Worm (Caenorhabditis elegans): ENCODE data around the gene C05C12.1.

Gene C05C12.1

ce11 chrIV:11248031-11248631 lies 5.7 kb upstream of the C05C12.1 start, which contains the start of gene C05C12.4:
C05C12.4 (minus strand) TSS chrIV:11248081.
- TF ChIP-seq pha-4 (tag; optimal IDR thresholded peaks at IDR 0.05) (peak; percentile 4), zfh-2 (GFP tag; conservative IDR thresholded peaks at IDR 0.05) (no peak), nhr-80 (tag; optimal IDR thresholded peaks at IDR 0.05) (peak; percentile 35), let-607 (tag; optimal IDR thresholded peaks at IDR 0.05) (peak in 1 of 2 experiments; percentile 20), aptf-2 (GFP tag; conservative IDR thresholded peaks at IDR 0.05) (no peak)

ce11 chrIV:11257476-11257875 lies 3.7 kb downstream of the C05C12.1 start:
- TF ChIP-seq nhr-80 (tag; optimal IDR thresholded peaks at IDR 0.05) = peak; percentile 95
- TF ChIP-seq ZK185.1 (tag; optimal IDR thresholded peaks at IDR 0.05; ENCODE audit: poor library complexity, severe bottlenecking) = no peak
- TF ChIP-seq ets-4 (GFP tag; optimal IDR thresholded peaks at IDR 0.05) = peak; percentile 56
- peak; percentile 57 for TF ChIP-seq dox-1 (GFP tag; IDR thresholded peaks at IDR 0.05)

ce11 chrIV:11259485-11259972 lies 5.7 kb downstream of the C05C12.1 start, which contains the start of gene gtl-1:
gtl-1 (minus strand) TSS chrIV:11259535.
- TF ChIP-seq nhr-80 (tag; optimal IDR thresholded peaks at IDR 0.05) = peak; percentile 97
- no peak for TF ChIP-seq T07F8.4 (tag; optimal IDR thresholded peaks at IDR 0.05)

ce11 chrIV:11260544-11261227 lies 6.9 kb downstream of the C05C12.1 start, which contains the start of gene C05C12.5:
C05C12.5 (minus strand) TSS chrIV:11261185.
- TF ChIP-seq fkh-3 (tag; optimal IDR thresholded peaks at IDR 0.05) = no peak
- no peak for TF ChIP-seq mes-4 (tag; optimal IDR thresholded peaks at IDR 0.05)
- TF ChIP-seq sdz-38 (tag; optimal IDR thresholded peaks at IDR 0.05) = no peak
- TF ChIP-seq ztf-3 (GFP tag; optimal IDR thresholded peaks at IDR 0.05) = no peak
- no peak for TF ChIP-seq ceh-91 (GFP tag; IDR thresholded peaks at IDR 0.05)
- TF ChIP-seq hlh-12 (tag; optimal IDR thresholded peaks at IDR 0.05) = no peak
- TF ChIP-seq akir-1 (GFP tag; optimal IDR thresholded peaks at IDR 0.05) = no peak
- TF ChIP-seq Y79H2A.3 (GFP tag; conservative IDR thresholded peaks at IDR 0.05) = no peak
- TF ChIP-seq snpc-1.3 (tag; optimal IDR thresholded peaks at IDR 0.05; ENCODE audit: insufficient read depth) = no peak
- TF ChIP-seq sptf-2 (GFP tag; optimal IDR thresholded peaks at IDR 0.05) = no peak

ce11 chrIV:11261535-11261934 lies 7.7 kb downstream of the C05C12.1 start, which contains the start of gene F54D1.1:
F54D1.1 (plus strand) TSS chrIV:11261835.
- TF ChIP-seq madf-10 (tag; optimal IDR thresholded peaks at IDR 0.05) (no peak), zfh-2 (GFP tag; conservative IDR thresholded peaks at IDR 0.05) (no peak), ceh-79 (tag; optimal IDR thresholded peaks at IDR 0.05) (no peak), cebp-2 (GFP tag; IDR thresholded peaks at IDR 0.05) (no peak), F57C9.4 (tag; optimal IDR thresholded peaks at IDR 0.05) (no peak), snpc-1.3 (tag; optimal IDR thresholded peaks at IDR 0.05; ENCODE audit: insufficient read depth) (no peak), aptf-3 (GFP tag; IDR thresholded peaks at IDR 0.05) (no peak), nhr-90 (tag; optimal IDR thresholded peaks at IDR 0.05) (no peak), sea-2 (GFP tag; IDR thresholded peaks at IDR 0.05) (no peak), B0035.1 (tag; optimal IDR thresholded peaks at IDR 0.05) (no peak), ama-1 (optimal IDR thresholded peaks at IDR 0.05) (no peak), ama-1 (GFP tag; optimal IDR thresholded peaks at IDR 0.05) (no peak), F49E8.2 (tag; optimal IDR thresholded peaks at IDR 0.05; ENCODE audit: insufficient read depth) (no peak), hmg-20 (GFP tag; IDR thresholded peaks at IDR 0.05) (no peak), tbp1 (GFP tag; optimal IDR thresholded peaks at IDR 0.05) (no peak), C06A6.2 (GFP tag; conservative IDR thresholded peaks at IDR 0.05) (no peak), madf-6 (GFP tag; IDR thresholded peaks at IDR 0.05) (no peak), snpc-3.4 (tag; optimal IDR thresholded peaks at IDR 0.05) (no peak), snpc-1.1 (tag; optimal IDR thresholded peaks at IDR 0.05; ENCODE audit: insufficient read depth) (no peak)

All from whole organism, young adult.